Worm (Caenorhabditis elegans) whole organism, L4/young adult: ENCODE measurements around the gene ifo-1.

ENCODE experiments used
- W03F9.2 ChIP-seq: fragments of 150-350 bp; optimal IDR thresholded peaks from 2 replicates; lab custom pipeline; 2014; ENCODE audit warnings: missing biosample characterization, missing genetic modification characterization
- dao-5 ChIP-seq: sonication (generic microtip); optimal IDR thresholded peaks from 2 replicates; lab custom pipeline; 2016; ENCODE audit warnings: missing genotype, missing genetic modification characterization, moderate library complexity, missing compliant biosample characterization
- him-1 ChIP-seq: sonication (generic microtip); optimal IDR thresholded peaks from 2 replicates; lab custom pipeline; 2016; ENCODE audit warnings: missing genotype, missing genetic modification reagents, missing genetic modification characterization, missing compliant biosample characterization

DNA sequence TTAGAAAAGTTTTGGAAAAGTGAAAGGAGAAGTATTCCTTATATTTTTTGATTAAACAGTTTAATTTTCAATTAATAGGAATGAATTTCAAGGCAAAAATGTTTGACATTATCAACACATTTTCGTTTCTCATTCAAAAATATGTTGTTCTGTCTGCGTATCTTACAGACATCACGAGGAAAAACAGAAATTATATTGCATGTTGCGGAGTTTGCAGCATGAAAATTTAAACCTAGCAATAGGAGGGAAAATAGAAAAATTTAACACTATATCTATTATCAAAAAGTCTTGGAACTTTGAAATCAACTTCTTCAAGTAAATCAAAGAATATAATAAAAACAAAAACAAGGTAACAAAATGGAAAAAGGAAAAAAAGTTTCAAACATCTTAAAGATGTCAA, 35.4 kb downstream of the ifo-1 start:
- TF ChIP-seq him-1: no peak
- no peak for TF ChIP-seq dao-5 (tag; lab: Kevin White, UChicago)
- no peak for TF ChIP-seq W03F9.2 (tag; lab: Kevin White, UChicago)
